Worm (Caenorhabditis elegans) whole organism, young adult: ENCODE measurements around the gene pot-1.

Experiments
- B0261.1 ChIP-seq: sonication (generic microtip); optimal IDR thresholded peaks from 2 replicates; lab custom pipeline; 2016; ENCODE audit warnings: mild to moderate bottlenecking, missing genetic modification characterization, moderate library complexity, missing compliant biosample characterization
- ceh-27 ChIP-seq: fragments of 200-800 bp; sonication (Bioruptor generic); optimal IDR thresholded peaks from 2 replicates; lab custom pipeline; 2018; ENCODE audit warnings: mild to moderate bottlenecking, missing genetic modification characterization, moderate library complexity, missing compliant biosample characterization
- dpff-1 ChIP-seq: sonication (generic microtip); optimal IDR thresholded peaks from 2 replicates; lab custom pipeline; 2017; ENCODE audit warnings: mild to moderate bottlenecking, missing genetic modification characterization, missing compliant biosample characterization
- nhr-90 ChIP-seq: sonication (generic microtip); optimal IDR thresholded peaks from 2 replicates; lab custom pipeline; 2016; ENCODE audit warnings: missing genotype, mild to moderate bottlenecking, missing genetic modification characterization, missing compliant biosample characterization
- pha-4 ChIP-seq: fragments of 150-350 bp; sonication (generic microtip); optimal IDR thresholded peaks from 2 replicates; lab custom pipeline; 2014; ENCODE audit warnings: missing biosample characterization, missing genetic modification reagents, missing genetic modification characterization
- snpc-3.4 ChIP-seq: sonication (generic microtip); optimal IDR thresholded peaks from 2 replicates; lab custom pipeline; 2017; ENCODE audit warnings: missing genetic modification characterization, mild to moderate bottlenecking, missing compliant biosample characterization, antibody characterized with exemption, moderate library complexity, missing genotype, missing genetic modification reagents
- snpc-4 ChIP-seq, 5 experiments: fragments of 150-350 bp in 1 of 5; sonication (generic microtip) in 4 of 5; optimal IDR thresholded peaks; 2 replicates each; lab custom pipeline; 2014 to 2018; ENCODE audit warnings: missing genetic modification characterization in 5 of 5, missing biosample characterization in 3 of 5, antibody characterized with exemption in 2 of 5, mild to moderate bottlenecking in 2 of 5, missing compliant biosample characterization in 2 of 5, missing genotype in 2 of 5, moderate library complexity in 2 of 5, missing genetic modification reagents in 1 of 5
- tbp1 ChIP-seq: fragments of 200-800 bp; sonication (Bioruptor generic); optimal IDR thresholded peaks from 2 replicates; lab custom pipeline; 2018; ENCODE audit warnings: mild to moderate bottlenecking, missing genetic modification characterization, missing compliant biosample characterization
- unc-62 ChIP-seq: fragments of 150-350 bp; optimal IDR thresholded peaks from 2 replicates; lab custom pipeline; 2014; ENCODE audit warnings: missing biosample characterization, missing genetic modification reagents, missing genetic modification characterization
- ztf-26 ChIP-seq: sonication (generic microtip); optimal IDR thresholded peaks from 2 replicates; lab custom pipeline; 2017; ENCODE audit warnings: missing genetic modification characterization, missing compliant biosample characterization

ce11 chrIII:7162065-7162762, 28.7 kb upstream of the pot-1 start, which contains the start of the genes syf-2 and K04G7.1:
- TF ChIP-seq ztf-26 (tag; lab: Kevin White, UChicago) (peak; percentile 51), pha-4 (tag; lab: Kevin White, UChicago) (peak; percentile 92), unc-62 (GFP tag; lab: Kevin White, UChicago) (peak; percentile 20), B0261.1 (no peak), ceh-27 (peak; percentile 69), nhr-90 (no peak), snpc-4 (GFP tag; optimal IDR thresholded peaks at IDR 0.05; lab: Kevin White, UChicago) (peak; percentile 77), snpc-4 (tag; optimal IDR thresholded peaks at IDR 0.05; lab: Kevin White, UChicago) (peak; percentile 50 to 81 (median 66)), dpff-1 (no peak), tbp1 (peak; percentile 71), snpc-3.4 (tag; lab: Kevin White, UChicago) (peak; percentile 52)
